Worm (Caenorhabditis elegans): Measurements from ENCODE around the gene cdk-1.

cdk-1 gene

DNA sequence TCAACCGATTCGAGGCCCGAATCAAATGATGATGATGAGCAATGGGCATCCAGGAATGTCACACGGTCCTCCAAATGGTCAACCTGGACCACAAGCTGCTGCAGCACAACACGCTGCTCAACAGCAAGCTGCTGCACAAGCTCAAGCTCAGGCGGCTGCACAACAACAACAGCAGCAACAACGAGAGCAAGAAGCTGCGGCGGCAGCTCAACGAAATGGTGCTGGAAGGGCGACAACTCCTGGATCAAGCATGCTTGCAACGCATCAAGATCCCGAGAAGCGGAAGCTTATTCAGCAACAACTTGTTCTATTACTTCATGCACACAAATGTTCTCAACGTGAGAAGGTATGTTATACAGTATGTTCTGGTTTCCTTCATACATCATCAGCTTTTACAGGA, 20.8 kb downstream of the cdk-1 start:
- no peak for TF ChIP-seq W03F9.2 (tag; optimal IDR thresholded peaks at IDR 0.05)

DNA sequence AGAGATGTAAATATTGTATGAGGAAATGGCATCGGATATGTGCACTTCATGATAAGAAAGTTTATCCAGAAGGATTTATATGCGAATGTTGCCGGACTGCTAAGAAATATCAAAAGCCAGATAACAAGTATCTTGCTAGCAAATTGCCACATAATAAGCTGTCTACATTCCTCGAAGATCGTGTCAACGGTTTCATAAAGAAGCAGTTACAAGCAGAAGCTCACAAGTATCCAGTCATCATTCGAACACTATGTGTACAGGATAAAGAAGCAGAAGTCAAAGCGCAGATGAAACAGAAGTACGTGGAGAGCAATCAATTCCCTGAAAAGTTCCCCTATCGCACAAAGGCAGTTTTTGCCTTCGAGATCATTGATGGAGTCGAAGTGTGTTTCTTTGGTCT, 23.3 kb downstream of the cdk-1 start:
- TF ChIP-seq dao-5 (tag; optimal IDR thresholded peaks at IDR 0.05), result no peak
- TF ChIP-seq W03F9.2 (tag; optimal IDR thresholded peaks at IDR 0.05), result no peak
- TF ChIP-seq him-1 (tag; optimal IDR thresholded peaks at IDR 0.05), result no peak

DNA sequence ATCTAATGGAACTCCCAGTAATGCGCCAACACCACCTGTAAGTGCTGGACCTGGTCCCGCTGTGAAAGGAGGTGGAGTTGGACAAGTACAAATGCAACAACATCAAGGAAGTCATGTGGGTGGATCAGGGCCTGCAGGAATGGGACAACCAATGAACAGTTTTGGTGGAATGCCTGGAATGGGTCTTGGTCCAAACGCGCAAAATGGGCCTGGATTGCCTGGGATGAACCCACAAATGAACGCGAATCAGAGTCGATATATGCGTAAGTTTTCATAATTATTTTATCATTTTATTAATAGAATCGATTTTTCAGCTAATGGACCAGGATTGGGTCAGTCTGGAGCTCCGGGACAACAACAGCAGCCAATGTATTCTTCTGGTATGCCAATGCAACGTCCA, 25.1 kb downstream of the cdk-1 start:
- no peak for TF ChIP-seq him-1 (tag; optimal IDR thresholded peaks at IDR 0.05)
- no peak for TF ChIP-seq dao-5 (tag; optimal IDR thresholded peaks at IDR 0.05)
- TF ChIP-seq W03F9.2 (tag; optimal IDR thresholded peaks at IDR 0.05), result no peak

DNA sequence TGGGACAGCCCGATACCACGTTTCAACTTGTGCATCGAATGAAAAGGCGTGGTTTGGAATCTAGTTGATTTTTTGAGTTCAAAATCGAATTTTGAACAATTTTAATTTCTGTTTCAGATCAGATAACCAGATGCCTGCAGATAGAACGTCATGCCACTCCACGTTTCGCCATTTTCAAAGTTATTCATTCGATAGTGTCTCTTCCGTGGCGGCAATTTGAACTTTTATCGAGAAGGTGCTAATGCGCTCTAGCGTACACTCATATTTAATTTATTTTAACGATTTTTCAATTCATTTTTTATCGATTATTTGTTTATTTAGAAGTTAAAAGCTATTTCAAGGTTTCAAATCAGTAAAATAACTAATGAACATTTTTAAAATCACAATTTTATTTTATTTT, 28.6 kb downstream of the cdk-1 start:
- TF ChIP-seq W03F9.2 (tag; optimal IDR thresholded peaks at IDR 0.05), result no peak
- TF ChIP-seq him-1 (tag; optimal IDR thresholded peaks at IDR 0.05), result no peak
- TF ChIP-seq dao-5 (tag; optimal IDR thresholded peaks at IDR 0.05), result no peak

DNA sequence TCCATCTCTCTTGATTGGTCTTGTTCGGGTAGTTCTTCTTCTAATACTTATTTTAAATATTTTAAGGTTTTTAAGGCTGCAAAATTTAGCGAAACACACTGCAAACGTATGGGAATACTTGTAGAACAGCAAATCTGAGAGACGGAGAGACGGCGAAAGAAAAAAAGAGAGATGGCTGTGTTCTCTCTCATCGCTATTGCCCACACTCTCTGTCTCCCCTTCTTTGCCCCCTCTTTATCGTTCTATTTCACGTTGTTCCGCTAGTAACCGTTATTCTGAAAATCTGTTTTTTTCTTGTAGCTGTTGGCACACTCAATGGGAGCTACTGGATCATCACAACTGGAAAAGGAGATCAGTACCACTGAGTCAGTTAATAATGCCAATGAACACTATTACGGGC, 29.1 kb downstream of the cdk-1 start, which contains the start of gene usp-46:
TSS of gene usp-46 (plus strand) at position 301 of the 400 bp plus-strand sequence.
- TF ChIP-seq him-1 (tag; optimal IDR thresholded peaks at IDR 0.05), result no peak
- TF ChIP-seq dao-5 (tag; optimal IDR thresholded peaks at IDR 0.05), result no peak
- TF ChIP-seq W03F9.2 (tag; optimal IDR thresholded peaks at IDR 0.05), result no peak

DNA sequence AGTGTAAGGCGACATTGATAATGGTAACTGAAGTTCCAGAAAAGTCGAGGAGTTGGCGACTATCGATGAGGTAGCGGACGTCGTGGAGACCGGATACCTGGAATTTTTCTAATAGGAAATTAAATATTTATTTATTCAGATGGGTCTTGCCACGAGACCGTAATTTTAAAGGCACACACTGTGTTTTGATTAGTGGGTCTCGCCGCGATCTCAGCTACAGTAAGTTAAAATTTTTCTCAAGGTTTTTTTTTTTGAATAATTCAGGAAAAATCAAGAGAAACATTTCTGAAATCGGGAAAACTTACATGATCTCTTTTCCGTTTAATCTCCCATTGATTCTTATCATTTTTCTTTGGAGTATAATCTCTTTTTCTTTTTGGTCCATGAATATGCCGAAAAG, 31.8 kb downstream of the cdk-1 start:
- TF ChIP-seq W03F9.2 (tag; optimal IDR thresholded peaks at IDR 0.05) (no peak), dao-5 (tag; optimal IDR thresholded peaks at IDR 0.05) (no peak), him-1 (tag; optimal IDR thresholded peaks at IDR 0.05) (no peak)

DNA sequence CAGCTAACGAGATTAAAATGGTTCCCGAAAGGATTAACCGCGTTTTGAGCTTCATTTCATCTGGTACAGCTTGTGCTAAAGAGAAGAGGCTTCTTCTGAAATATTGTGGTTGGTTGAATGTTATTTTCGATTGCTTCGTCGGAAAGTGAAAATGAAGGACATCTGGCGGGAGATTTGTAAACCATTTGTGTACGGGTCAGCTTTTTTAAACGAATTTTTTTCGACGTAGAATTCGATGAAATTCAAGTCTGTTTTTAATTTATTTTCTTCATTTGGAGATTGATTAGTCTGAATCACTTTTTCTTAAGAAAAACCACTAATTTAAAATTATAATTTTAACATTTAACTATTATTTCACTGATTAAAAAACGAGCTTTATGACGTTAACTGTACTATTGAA, 33.0 kb downstream of the cdk-1 start, which contains the start of gene sqv-3:
TSS of gene sqv-3 (minus strand) at position 101 of the 400 bp plus-strand sequence.
- no peak for TF ChIP-seq W03F9.2 (tag; optimal IDR thresholded peaks at IDR 0.05)
- no peak for TF ChIP-seq him-1 (tag; optimal IDR thresholded peaks at IDR 0.05)
- no peak for TF ChIP-seq dao-5 (tag; optimal IDR thresholded peaks at IDR 0.05)

DNA sequence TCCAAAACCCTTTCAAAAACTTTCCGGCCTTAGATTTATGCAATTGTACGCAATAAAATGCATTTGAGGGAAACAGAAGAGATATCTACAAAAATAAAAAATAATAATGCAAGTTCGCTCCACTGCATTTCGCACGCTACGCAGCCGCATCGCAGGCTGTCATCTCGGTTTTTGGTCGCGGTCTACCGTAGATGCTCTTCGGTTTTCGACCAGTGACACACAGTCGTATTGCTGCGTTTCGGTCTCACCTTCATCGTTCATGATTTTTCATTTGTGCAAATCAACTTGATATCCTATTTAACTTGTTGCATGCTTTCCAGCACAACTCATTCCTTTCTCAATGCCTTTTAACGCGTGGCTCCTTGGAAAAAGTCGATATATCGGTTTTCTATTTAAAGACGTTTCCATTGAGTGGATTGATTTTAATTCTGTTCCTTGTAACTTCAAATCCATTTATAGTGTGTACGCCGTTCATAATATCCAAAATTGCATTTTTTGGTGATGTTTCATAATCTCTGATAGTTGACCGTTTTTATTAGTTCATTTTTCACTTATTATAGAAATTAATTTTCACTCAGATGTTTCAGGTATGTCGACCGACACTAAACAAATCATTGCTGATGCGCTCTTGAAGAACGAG, 33.5 kb downstream of the cdk-1 start, which contains the start of gene vha-1:
TSS of gene vha-1 (plus strand) at position 590 of the 640 bp plus-strand sequence.
- TF ChIP-seq him-1 (tag; optimal IDR thresholded peaks at IDR 0.05) (peak; percentile 63), dao-5 (tag; optimal IDR thresholded peaks at IDR 0.05) (no peak), W03F9.2 (tag; optimal IDR thresholded peaks at IDR 0.05) (peak; percentile 87)

DNA sequence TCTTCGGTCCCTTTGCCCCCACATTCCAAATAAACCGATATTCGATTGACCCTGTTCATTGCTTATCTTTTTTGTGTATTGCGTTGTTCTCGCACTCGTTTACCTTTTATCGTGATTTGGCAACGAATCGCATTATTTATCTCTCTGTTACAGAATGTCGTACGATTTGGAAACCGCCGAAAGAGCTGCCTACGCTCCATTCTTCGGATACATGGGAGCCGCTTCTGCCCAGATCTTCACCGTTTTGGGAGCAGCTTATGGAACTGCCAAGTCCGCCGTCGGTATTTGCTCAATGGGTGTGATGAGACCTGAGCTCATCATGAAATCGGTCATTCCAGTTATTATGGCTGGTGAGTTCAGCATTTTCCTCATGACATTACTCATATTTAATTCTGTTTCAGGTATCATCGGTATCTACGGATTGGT, 34.8 kb downstream of the cdk-1 start, which contains the start of gene vha-2:
TSS of gene vha-2 (plus strand) at position 154 of the 426 bp plus-strand sequence.
- no peak for TF ChIP-seq dao-5 (tag; optimal IDR thresholded peaks at IDR 0.05)
- no peak for TF ChIP-seq W03F9.2 (tag; optimal IDR thresholded peaks at IDR 0.05)
- TF ChIP-seq him-1 (tag; optimal IDR thresholded peaks at IDR 0.05), result no peak

DNA sequence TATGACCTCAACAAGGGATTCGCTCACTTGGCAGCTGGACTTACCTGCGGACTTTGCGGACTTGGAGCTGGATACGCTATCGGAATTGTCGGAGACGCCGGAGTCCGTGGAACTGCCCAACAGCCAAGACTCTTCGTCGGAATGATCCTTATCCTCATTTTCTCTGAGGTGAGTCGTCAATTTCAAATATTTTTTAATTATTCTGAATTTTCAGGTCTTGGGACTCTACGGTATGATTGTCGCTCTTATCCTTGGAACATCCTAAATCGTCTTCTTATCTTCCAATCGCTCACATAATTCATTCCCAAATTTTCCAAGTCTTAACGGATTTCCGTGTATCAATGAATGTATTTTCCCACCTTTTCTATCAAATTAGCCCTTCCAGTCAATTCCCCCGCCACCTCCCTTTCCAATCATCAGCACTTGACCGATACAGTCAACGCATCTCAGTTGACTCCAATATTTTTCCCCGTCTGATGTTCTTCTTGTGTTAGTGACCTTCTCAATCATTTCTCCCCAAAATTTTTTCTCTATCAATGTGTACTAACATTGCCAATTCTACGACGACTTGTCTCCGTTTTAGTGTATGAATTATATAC, 35.3 kb downstream of the cdk-1 start, which contains the start of gene R10E11.6:
TSS of gene R10E11.6 (plus strand) at position 524 of the 599 bp plus-strand sequence.
- no peak for TF ChIP-seq him-1 (tag; optimal IDR thresholded peaks at IDR 0.05)
- no peak for TF ChIP-seq W03F9.2 (tag; optimal IDR thresholded peaks at IDR 0.05)
- TF ChIP-seq dao-5 (tag; optimal IDR thresholded peaks at IDR 0.05), result no peak

DNA sequence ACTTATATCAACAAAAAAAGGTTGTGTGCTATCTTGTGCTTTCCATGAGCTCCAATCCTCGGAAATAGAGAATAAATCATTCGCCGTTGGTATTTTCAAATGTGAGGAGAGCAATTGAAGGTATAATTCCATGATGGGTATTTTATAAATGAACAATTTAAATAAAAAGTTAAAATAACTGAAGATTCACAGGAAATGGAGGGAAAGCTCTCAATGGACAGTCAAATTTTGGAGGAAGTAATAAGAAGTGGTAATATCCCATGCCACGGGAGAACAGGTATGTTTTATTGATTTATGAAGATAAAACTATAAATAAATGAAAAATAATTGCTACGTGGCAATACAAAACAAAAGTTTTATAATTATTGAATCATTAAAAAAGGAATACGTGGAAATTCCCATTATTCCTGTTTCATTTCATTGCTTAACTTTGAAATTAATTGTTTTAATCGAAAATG, 35.9 kb downstream of the cdk-1 start:
- TF ChIP-seq dao-5 (tag; optimal IDR thresholded peaks at IDR 0.05) (no peak), W03F9.2 (tag; optimal IDR thresholded peaks at IDR 0.05) (no peak), him-1 (tag; optimal IDR thresholded peaks at IDR 0.05) (no peak)

DNA sequence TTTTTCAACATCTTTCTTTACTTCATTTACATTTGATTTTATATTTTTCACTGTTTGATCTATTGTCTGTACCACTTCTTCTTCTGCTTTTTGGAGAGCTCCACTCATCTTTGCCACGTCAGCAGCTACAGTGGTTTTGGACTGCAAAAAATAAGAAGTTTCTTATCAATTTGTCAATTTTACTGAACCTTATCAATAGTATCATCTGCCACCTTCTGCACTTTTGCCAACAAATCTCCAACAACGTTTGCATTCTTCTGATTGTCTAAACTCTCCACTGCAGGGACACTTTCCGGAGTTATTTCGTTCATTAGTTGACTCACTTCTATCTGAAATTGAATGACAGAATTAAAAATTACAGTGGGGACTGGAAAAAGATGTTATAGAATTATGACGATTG, 39.5 kb downstream of the cdk-1 start:
- no peak for TF ChIP-seq dao-5 (tag; optimal IDR thresholded peaks at IDR 0.05)
- no peak for TF ChIP-seq him-1 (tag; optimal IDR thresholded peaks at IDR 0.05)
- no peak for TF ChIP-seq W03F9.2 (tag; optimal IDR thresholded peaks at IDR 0.05)

DNA sequence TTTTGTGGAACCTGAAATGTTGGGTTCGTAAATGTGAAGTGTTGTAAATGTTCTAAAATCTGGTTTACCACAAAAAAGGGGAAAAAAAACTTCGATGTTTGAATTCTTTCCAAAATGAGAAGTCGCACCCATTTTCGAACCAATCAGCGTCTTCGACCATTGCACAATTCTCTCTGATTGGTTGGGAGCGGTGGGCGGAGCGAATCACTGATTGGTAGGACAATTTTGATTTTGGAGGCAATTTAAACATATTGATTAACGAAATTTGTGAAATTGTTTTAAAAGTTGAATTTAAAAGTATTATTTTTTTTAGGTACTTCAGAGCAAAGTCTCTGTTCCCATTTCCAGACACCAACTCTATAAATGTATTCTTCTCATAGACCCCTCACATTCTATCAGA, 41.8 kb downstream of the cdk-1 start:
- TF ChIP-seq him-1 (tag; optimal IDR thresholded peaks at IDR 0.05), result no peak
- TF ChIP-seq dao-5 (tag; optimal IDR thresholded peaks at IDR 0.05), result no peak

DNA sequence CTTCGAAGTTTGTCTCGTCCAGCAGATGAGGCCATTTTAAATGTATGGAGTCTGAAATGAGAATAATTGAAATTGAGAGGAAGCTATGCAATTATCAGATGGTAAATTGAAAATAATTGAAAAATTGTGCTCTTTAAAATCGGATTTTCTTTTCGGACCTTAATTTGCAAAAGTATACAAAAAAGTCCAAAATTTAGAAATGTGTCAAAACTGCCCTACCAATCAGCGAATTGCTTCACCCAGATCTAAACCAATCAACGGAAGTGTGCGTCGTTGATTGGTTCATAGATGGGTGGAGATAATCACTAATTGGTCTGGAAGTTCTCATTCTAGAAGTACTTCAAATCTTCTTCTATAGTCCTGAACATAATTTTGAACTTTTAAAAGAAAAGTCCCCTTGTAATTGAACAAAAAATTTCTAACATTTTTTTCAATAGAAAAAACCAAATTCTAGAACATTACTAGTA, 42.4 kb downstream of the cdk-1 start, which contains the start of gene R10E11.5:
TSS of gene R10E11.5 (minus strand) at position 51 of the 467 bp plus-strand sequence.
- TF ChIP-seq W03F9.2 (tag; optimal IDR thresholded peaks at IDR 0.05), result no peak
- no peak for TF ChIP-seq him-1 (tag; optimal IDR thresholded peaks at IDR 0.05)
- no peak for TF ChIP-seq dao-5 (tag; optimal IDR thresholded peaks at IDR 0.05)
